Fruit fly (Drosophila melanogaster) S2 (cell line): ENCODE data around the gene CG31055.
A peak's percentile ranks its signal among the peaks of the same experiment; 100 is the strongest.

ENCODE experiments used
- CG8478 ChIP-seq: fragments of >200 bp; optimal IDR thresholded peaks from 2 replicates; lab custom pipeline; 2018
- CTCF ChIP-seq, 2 experiments: fragments of >200 bp; optimal IDR thresholded peaks; 2 replicates each; lab custom pipeline; 2018

Gene CG31055

DNA sequence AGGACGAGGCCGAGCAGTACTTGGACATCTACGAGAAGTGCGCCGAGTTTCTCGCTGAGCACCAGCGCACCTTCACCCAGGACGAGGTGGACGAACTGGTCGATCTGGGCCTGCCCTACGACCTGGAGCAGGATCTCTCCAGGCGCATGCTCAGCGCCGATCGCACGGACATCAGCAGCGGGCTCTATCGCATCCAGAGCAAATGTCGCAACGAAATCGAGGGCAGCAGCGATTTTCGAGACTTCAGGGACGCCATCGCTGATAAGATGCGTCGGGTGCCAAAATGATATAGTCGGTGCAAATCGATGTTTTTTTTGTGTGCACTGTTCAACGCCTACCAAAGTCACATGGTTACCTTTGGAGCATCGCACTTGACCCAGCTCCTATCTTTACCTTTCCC, 8.3 kb downstream of the CG31055 start:
- TF ChIP-seq CG8478 (lab: Kevin White, UChicago) (no peak), CTCF (optimal IDR thresholded peaks at IDR 0.05; lab: Kevin White, UChicago) (no peak)

dm6 chr3R:27679019-27679418, 8.9 kb downstream of the CG31055 start, which contains the start of gene CG12883:
Gene CG12883 (plus strand): TSS chr3R:27679291.
- TF ChIP-seq CTCF (optimal IDR thresholded peaks at IDR 0.05; lab: Kevin White, UChicago) (no peak), CG8478 (lab: Kevin White, UChicago) (no peak)

- TF ChIP-seq CTCF (optimal IDR thresholded peaks at IDR 0.05; lab: Kevin White, UChicago) (peak in 1 of 2 experiments; percentile 18), CG8478 (lab: Kevin White, UChicago) (no peak)
Observed at dm6 chr3R:27677174-27677726, 10.7 kb downstream of the CG31055 start, which contains the start of gene Hsdl2. Gene Hsdl2 (plus strand): TSS chr3R:27677522.

dm6 chr3R:27662857-27663256, 25.1 kb downstream of the CG31055 start:
- TF ChIP-seq CG8478 (lab: Kevin White, UChicago) (no peak), CTCF (optimal IDR thresholded peaks at IDR 0.05; lab: Kevin White, UChicago) (no peak)

DNA sequence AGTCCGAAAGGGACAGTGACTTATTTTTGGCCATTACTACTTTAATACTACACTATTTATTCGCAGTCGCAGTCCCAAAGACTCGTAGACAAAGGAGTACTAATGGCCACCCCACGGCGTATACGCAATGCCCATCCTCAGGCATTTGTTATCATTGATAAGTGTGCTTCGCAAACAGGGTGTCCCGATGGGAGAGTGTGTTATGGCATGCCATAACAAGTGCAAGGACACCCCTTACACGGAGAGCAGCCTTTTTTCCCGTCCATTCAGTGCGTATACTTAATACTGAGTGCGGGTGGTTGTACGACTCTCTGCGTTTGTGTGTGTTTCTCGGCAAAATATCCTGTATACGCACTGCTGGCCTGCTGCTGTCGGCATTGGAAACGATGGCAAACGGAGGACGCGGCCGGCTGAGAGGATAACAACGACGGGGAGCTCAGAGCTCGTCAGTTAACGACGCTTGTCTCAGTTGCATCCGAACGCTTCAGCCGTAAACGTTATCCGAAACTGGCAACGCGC, 25.9 kb downstream of the CG31055 start, which contains the start of gene unc80:
Gene unc80 (plus strand): TSS at position 469 of the 519 bp plus-strand sequence.
- no peak for TF ChIP-seq CG8478 (lab: Kevin White, UChicago)
- TF ChIP-seq CTCF (optimal IDR thresholded peaks at IDR 0.05; lab: Kevin White, UChicago), result no peak

dm6 chr3R:27661389-27661788, 26.5 kb downstream of the CG31055 start:
- TF ChIP-seq CTCF (optimal IDR thresholded peaks at IDR 0.05; lab: Kevin White, UChicago), result no peak
- TF ChIP-seq CG8478 (lab: Kevin White, UChicago), result no peak

- TF ChIP-seq CG8478 (lab: Kevin White, UChicago) (no peak), CTCF (optimal IDR thresholded peaks at IDR 0.05; lab: Kevin White, UChicago) (no peak)
Observed at dm6 chr3R:27660127-27660579, 27.8 kb downstream of the CG31055 start, which contains the start of gene Mlc1. Gene Mlc1 (minus strand): TSS chr3R:27660177.

dm6 chr3R:27656686-27657535, 31.0 kb downstream of the CG31055 start, which contains the start of gene tau:
Gene tau (minus strand): TSS chr3R:27656996.
- TF ChIP-seq CTCF (optimal IDR thresholded peaks at IDR 0.05; lab: Kevin White, UChicago), result no peak
- TF ChIP-seq CG8478 (lab: Kevin White, UChicago), result no peak

DNA sequence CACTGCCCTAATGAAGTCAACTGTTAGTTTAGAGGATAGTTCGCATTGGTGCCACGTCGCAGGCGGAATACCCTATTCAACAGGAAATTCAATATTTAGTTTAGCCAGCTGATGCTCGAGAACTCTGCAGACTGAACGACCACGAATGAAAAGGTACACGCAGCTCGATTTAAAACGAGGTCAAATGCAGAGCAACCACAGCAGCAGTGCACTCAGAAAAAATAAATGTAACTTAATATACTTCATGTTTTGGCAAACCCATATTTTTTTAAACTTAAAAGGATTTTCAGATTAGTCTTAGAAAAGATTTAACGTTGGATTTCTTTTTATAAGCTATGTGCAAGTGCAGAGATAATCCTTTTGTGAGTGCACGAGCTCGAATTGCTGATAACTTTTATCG, 32.8 kb downstream of the CG31055 start:
- TF ChIP-seq CG8478 (lab: Kevin White, UChicago), result no peak
- no peak for TF ChIP-seq CTCF (optimal IDR thresholded peaks at IDR 0.05; lab: Kevin White, UChicago)

DNA sequence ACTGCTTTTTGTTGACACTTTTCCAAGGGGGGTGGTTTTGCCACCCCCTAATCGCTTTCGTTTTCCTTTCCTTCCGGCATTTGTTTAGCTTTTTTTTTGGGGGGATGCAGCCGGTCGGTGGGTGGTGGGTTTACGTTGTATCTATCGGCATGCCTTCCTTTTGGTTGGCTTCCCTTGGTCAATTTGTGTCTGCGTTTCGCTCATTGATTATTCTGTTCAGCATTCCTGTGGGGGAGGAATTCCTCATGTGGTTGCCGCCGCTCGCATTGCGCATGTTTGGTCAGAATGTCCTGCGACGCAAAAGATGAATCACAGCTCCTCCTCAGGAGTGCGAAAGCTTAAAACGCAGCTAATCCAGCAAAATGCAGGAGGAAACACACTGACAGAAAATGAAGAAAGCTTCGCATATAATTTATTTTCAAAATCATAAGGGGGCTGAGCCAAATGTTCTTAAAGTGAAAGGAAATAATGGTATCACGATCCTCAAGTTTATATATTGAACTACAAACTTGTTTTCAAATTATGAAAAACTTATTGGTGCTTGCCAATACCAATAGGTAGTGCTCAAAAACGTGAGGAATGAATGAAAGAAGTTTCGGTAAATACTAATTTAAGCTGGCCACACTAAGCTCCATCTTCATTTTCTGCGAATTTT, 35.7 kb downstream of the CG31055 start, which contains the start of gene RpS10a:
Gene RpS10a (plus strand): TSS at position 605 of the 655 bp plus-strand sequence.
- TF ChIP-seq CTCF (optimal IDR thresholded peaks at IDR 0.05; lab: Kevin White, UChicago) (no peak), CG8478 (lab: Kevin White, UChicago) (no peak)

DNA sequence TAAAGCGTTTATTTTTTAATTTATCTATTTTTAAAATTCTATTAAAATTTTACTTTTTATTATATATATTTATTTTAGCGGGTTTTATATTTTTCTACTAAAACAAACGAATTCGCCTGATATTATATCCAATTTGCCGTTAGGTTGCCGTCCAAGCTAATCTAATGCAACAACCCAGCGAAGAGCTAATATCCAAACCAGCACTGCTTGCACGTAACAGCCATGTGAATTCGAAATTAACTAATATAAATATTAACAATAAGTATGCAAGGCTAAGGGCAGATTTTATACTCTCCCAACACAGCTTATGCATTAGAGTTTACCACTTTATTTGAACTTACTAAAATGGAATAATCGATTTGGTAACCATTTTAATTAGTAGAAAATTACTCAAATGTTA, 36.2 kb downstream of the CG31055 start:
- TF ChIP-seq CG8478 (lab: Kevin White, UChicago) (no peak), CTCF (optimal IDR thresholded peaks at IDR 0.05; lab: Kevin White, UChicago) (peak in 1 of 2 experiments; percentile 44)

DNA sequence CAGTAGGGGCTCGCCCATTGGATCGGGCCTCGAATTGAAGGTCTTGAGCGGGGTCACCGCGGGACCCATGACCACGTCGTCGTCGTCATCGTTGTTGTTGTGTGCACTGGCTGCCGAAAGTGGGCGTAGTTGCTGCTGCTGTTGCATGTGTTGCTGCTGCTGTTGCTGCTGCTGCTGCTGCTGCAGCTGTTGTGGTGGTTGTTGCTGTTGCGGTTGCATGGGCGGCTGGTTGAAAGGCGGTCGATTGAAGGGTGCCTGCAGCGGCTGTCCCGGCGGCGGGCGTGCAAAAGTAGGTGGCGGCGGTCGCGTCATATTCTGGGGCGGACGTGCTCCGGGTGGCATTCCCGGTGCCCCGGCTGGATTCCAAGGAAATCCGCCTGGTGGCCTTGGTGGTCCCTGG, 40.1 kb downstream of the CG31055 start:
- TF ChIP-seq CTCF (optimal IDR thresholded peaks at IDR 0.05; lab: Kevin White, UChicago), result no peak
- no peak for TF ChIP-seq CG8478 (lab: Kevin White, UChicago)

- no peak for TF ChIP-seq CG8478 (lab: Kevin White, UChicago)
- TF ChIP-seq CTCF (optimal IDR thresholded peaks at IDR 0.05; lab: Kevin White, UChicago), result no peak
Observed at dm6 chr3R:27643080-27643479, 44.9 kb downstream of the CG31055 start.

DNA sequence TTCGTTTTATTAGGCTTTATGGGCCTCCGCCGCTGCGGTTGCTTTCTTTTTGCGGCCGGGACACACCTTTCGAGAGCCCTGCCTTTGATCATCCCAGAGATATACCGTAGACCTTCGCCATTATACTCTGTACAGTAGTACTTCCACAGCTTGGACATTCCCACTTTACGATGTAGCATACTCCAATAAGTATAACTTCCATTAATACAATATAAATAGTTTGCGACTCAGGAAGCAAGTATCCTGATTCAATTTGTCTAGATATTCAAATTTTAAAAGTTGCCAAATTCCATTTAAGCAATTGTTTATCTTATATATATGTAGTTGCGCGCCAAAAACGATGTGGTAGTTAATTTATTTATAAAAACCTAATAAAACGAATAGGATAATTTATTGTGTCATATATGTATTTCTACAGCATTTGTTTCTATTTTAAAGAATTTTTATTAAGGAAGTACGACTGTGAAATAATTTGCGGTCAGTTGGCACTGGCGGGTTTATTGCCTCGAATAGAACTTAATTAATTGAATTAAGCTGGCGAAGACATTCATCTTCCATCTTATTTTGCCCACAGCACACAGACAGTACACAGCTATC, 50.6 kb downstream of the CG31055 start:
- TF ChIP-seq CTCF (optimal IDR thresholded peaks at IDR 0.05; lab: Kevin White, UChicago), result no peak
- TF ChIP-seq CG8478 (lab: Kevin White, UChicago), result no peak
